Fruit fly (Drosophila melanogaster) whole organism, prepupa: ENCODE data around the gene CHES-1-like.
A peak's percentile ranks its signal among the peaks of the same experiment; 100 is the strongest.

ENCODE experiments used
- Blimp-1 ChIP-seq: fragments of 200-800 bp; sonication (Bioruptor generic); optimal IDR thresholded peaks from 3 replicates; lab custom pipeline; 2017; ENCODE audit warnings: missing biosample characterization, missing genetic modification characterization, mild to moderate bottlenecking, moderate library complexity, missing genetic modification reagents
- CG10631 ChIP-seq: fragments of 200-800 bp; sonication (Bioruptor generic); optimal IDR thresholded peaks from 2 replicates; lab custom pipeline; 2016; ENCODE audit warnings: missing biosample characterization, missing genetic modification characterization
- CG11294 ChIP-seq: fragments of 200-800 bp; sonication (Bioruptor generic); IDR thresholded peaks from 2 replicates; pipeline ENCODE4 v1.3.6; 2022; ENCODE audit warnings: missing biosample characterization, missing genetic modification characterization
- CG11902 ChIP-seq: fragments of 200-800 bp; sonication (Bioruptor generic); optimal IDR thresholded peaks from 3 replicates; lab custom pipeline; 2016; ENCODE audit warnings: missing biosample characterization, missing genetic modification characterization
- CG16779 ChIP-seq: fragments of 200-800 bp; sonication (Bioruptor generic); optimal IDR thresholded peaks from 3 replicates; lab custom pipeline; 2017; ENCODE audit warnings: missing biosample characterization, mild to moderate bottlenecking, missing genetic modification characterization
- CG3032 ChIP-seq: fragments of 200-800 bp; optimal IDR thresholded peaks from 2 replicates; lab custom pipeline; 2019; ENCODE audit warnings: missing biosample characterization, mild to moderate bottlenecking, missing genetic modification characterization, moderate library complexity
- CG31627 ChIP-seq: fragments of 200-800 bp; sonication (Bioruptor generic); optimal IDR thresholded peaks from 3 replicates; lab custom pipeline; 2016; ENCODE audit warnings: missing biosample characterization, missing genetic modification characterization
- CG32006 ChIP-seq: fragments of 200-800 bp; sonication (Bioruptor generic); optimal IDR thresholded peaks from 3 replicates; lab custom pipeline; 2017; ENCODE audit warnings: missing biosample characterization, mild to moderate bottlenecking, missing genetic modification characterization
- CG34406 ChIP-seq: fragments of 200-800 bp; sonication (Bioruptor generic); optimal IDR thresholded peaks from 3 replicates; lab custom pipeline; 2016; ENCODE audit warnings: missing biosample characterization, missing genetic modification characterization
- CG3919 ChIP-seq: fragments of 200-800 bp; sonication (Bioruptor generic); optimal IDR thresholded peaks from 3 replicates; lab custom pipeline; 2016; ENCODE audit warnings: missing biosample characterization, missing genetic modification characterization
- CG4318 ChIP-seq: fragments of 200-800 bp; sonication (Bioruptor generic); optimal IDR thresholded peaks from 3 replicates; lab custom pipeline; 2017; ENCODE audit warnings: missing biosample characterization, mild to moderate bottlenecking, missing genetic modification characterization
- CG6163 ChIP-seq: fragments of 200-800 bp; sonication (Bioruptor generic); IDR thresholded peaks from 3 replicates; pipeline ENCODE4 v1.3.6; 2022; ENCODE audit warnings: missing biosample characterization, missing genetic modification characterization
- CG6792 ChIP-seq: fragments of 200-800 bp; sonication (Bioruptor generic); optimal IDR thresholded peaks from 3 replicates; lab custom pipeline; 2016; ENCODE audit warnings: missing biosample characterization, missing genetic modification characterization
- CG6808 ChIP-seq: fragments of 200-800 bp; sonication (Bioruptor generic); optimal IDR thresholded peaks from 3 replicates; lab custom pipeline; 2017; ENCODE audit warnings: missing biosample characterization, missing genetic modification characterization, mild to moderate bottlenecking, moderate library complexity, missing genetic modification reagents
- CG6854 ChIP-seq: fragments of 200-800 bp; sonication (Bioruptor generic); optimal IDR thresholded peaks from 2 replicates; lab custom pipeline; 2017; ENCODE audit warnings: missing biosample characterization, mild to moderate bottlenecking, missing genetic modification characterization
- CG7368 ChIP-seq: fragments of 200-800 bp; sonication (Bioruptor generic); optimal IDR thresholded peaks from 3 replicates; lab custom pipeline; 2016; ENCODE audit warnings: missing biosample characterization, missing genetic modification characterization
- CG8319 ChIP-seq: fragments of 200-800 bp; sonication (Bioruptor generic); optimal IDR thresholded peaks from 3 replicates; lab custom pipeline; 2016; ENCODE audit warnings: missing biosample characterization, missing genetic modification characterization
- CG8632 ChIP-seq: fragments of 200-800 bp; sonication (Bioruptor generic); optimal IDR thresholded peaks from 3 replicates; lab custom pipeline; 2016; ENCODE audit warnings: missing biosample characterization, missing genetic modification characterization
- CG9139 ChIP-seq: fragments of 200-800 bp; sonication (Bioruptor generic); optimal IDR thresholded peaks from 3 replicates; lab custom pipeline; 2017; ENCODE audit warnings: missing biosample characterization, mild to moderate bottlenecking, missing genetic modification characterization
- Eip75B ChIP-seq: fragments of 200-800 bp; sonication (Bioruptor generic); optimal IDR thresholded peaks from 3 replicates; lab custom pipeline; 2016; ENCODE audit warnings: missing biosample characterization, missing genetic modification characterization
- Eip78C ChIP-seq: fragments of 200-800 bp; sonication (Bioruptor generic); peaks from one replicate; lab custom pipeline; 2016; ENCODE audit warnings: missing biosample characterization, missing genetic modification characterization
- Eip93F ChIP-seq: fragments of 200-800 bp; sonication (Bioruptor generic); optimal IDR thresholded peaks from 2 replicates; lab custom pipeline; 2016; ENCODE audit warnings: missing biosample characterization, mild to moderate bottlenecking, missing genetic modification characterization
- Ets21C ChIP-seq: fragments of 200-800 bp; sonication (Bioruptor generic); optimal IDR thresholded peaks from 3 replicates; lab custom pipeline; 2016; ENCODE audit warnings: missing biosample characterization, missing genetic modification characterization
- Ets96B ChIP-seq: fragments of 200-800 bp; optimal IDR thresholded peaks from 2 replicates; lab custom pipeline; 2019; ENCODE audit warnings: missing biosample characterization, mild to moderate bottlenecking, missing genetic modification characterization, moderate library complexity
- Hr38 ChIP-seq: sonication (Bioruptor generic); optimal IDR thresholded peaks from 2 replicates; lab custom pipeline; 2016; ENCODE audit warnings: missing biosample characterization, missing genetic modification characterization
- Hr39 ChIP-seq: fragments of 200-800 bp; sonication (Bioruptor generic); optimal IDR thresholded peaks from 2 replicates; lab custom pipeline; 2016; ENCODE audit warnings: missing biosample characterization, missing genetic modification characterization
- Hr4 ChIP-seq: fragments of 200-800 bp; sonication (Bioruptor generic); optimal IDR thresholded peaks from 3 replicates; lab custom pipeline; 2016; ENCODE audit warnings: missing biosample characterization, missing genetic modification characterization
- Met ChIP-seq: fragments of 200-800 bp; sonication (Bioruptor generic); optimal IDR thresholded peaks from 3 replicates; lab custom pipeline; 2016; ENCODE audit warnings: missing biosample characterization, missing genetic modification characterization
- OdsH ChIP-seq: fragments of 200-800 bp; sonication (Bioruptor generic); optimal IDR thresholded peaks from 3 replicates; lab custom pipeline; 2016; ENCODE audit warnings: missing biosample characterization, missing genetic modification characterization
- Smox ChIP-seq: fragments of 200-800 bp; sonication (Bioruptor generic); optimal IDR thresholded peaks from 3 replicates; lab custom pipeline; 2016; ENCODE audit warnings: missing biosample characterization, missing genetic modification characterization
- Sox102F ChIP-seq: fragments of 200-800 bp; sonication (Bioruptor generic); optimal IDR thresholded peaks from 2 replicates; lab custom pipeline; 2016; ENCODE audit warnings: missing biosample characterization, mild to moderate bottlenecking, missing genetic modification characterization
- Sox14 ChIP-seq: fragments of 200-800 bp; sonication (Bioruptor generic); optimal IDR thresholded peaks from 3 replicates; lab custom pipeline; 2016; ENCODE audit warnings: missing biosample characterization, missing genetic modification characterization
- Sox15 ChIP-seq: fragments of 200-800 bp; sonication (Bioruptor generic); optimal IDR thresholded peaks from 3 replicates; lab custom pipeline; 2016; ENCODE audit warnings: missing biosample characterization, missing genetic modification characterization
- achi ChIP-seq: fragments of 200-800 bp; sonication (Bioruptor generic); optimal IDR thresholded peaks from 3 replicates; lab custom pipeline; 2016; ENCODE audit warnings: missing biosample characterization, missing genetic modification characterization
- cyc ChIP-seq: fragments of 200-800 bp; sonication (Bioruptor generic); optimal IDR thresholded peaks from 3 replicates; lab custom pipeline; 2016; ENCODE audit warnings: missing biosample characterization, missing genetic modification characterization
- dac ChIP-seq: fragments of 200-800 bp; sonication (Bioruptor generic); optimal IDR thresholded peaks from 2 replicates; lab custom pipeline; 2017; ENCODE audit warnings: missing biosample characterization, mild to moderate bottlenecking, missing genetic modification characterization
- eg ChIP-seq: fragments of 200-800 bp; sonication (Bioruptor generic); IDR thresholded peaks from 3 replicates; pipeline ENCODE4 v1.3.6; 2022; ENCODE audit warnings: missing biosample characterization, missing genetic modification characterization
- esn ChIP-seq: fragments of 200-800 bp; sonication (Bioruptor generic); optimal IDR thresholded peaks from 2 replicates; lab custom pipeline; 2016; ENCODE audit warnings: missing biosample characterization, mild to moderate bottlenecking, missing genetic modification characterization, moderate library complexity
- fd59A ChIP-seq: fragments of 200-800 bp; sonication (Bioruptor generic); optimal IDR thresholded peaks from 2 replicates; lab custom pipeline; 2017; ENCODE audit warnings: missing biosample characterization, mild to moderate bottlenecking, missing genetic modification characterization, missing genetic modification reagents
- fd85E ChIP-seq: fragments of 200-800 bp; sonication (Bioruptor generic); optimal IDR thresholded peaks from 3 replicates; lab custom pipeline; 2016; ENCODE audit warnings: missing biosample characterization, missing genetic modification characterization
- fkh ChIP-seq: fragments of 200-800 bp; sonication (Bioruptor generic); optimal IDR thresholded peaks from 3 replicates; lab custom pipeline; 2017; ENCODE audit warnings: missing biosample characterization, mild to moderate bottlenecking, missing genetic modification characterization, moderate library complexity
- net ChIP-seq: fragments of 200-800 bp; sonication (Bioruptor generic); optimal IDR thresholded peaks from 3 replicates; lab custom pipeline; 2016; ENCODE audit warnings: missing biosample characterization, missing genetic modification characterization
- pdm3 ChIP-seq: fragments of 200-800 bp; sonication (Bioruptor generic); optimal IDR thresholded peaks from 3 replicates; lab custom pipeline; 2016; ENCODE audit warnings: missing biosample characterization, missing genetic modification characterization
- salr ChIP-seq, 2 experiments: fragments of 200-800 bp; sonication (Bioruptor generic); optimal IDR thresholded peaks; 3 replicates each; lab custom pipeline; 2016 to 2018; ENCODE audit warnings: missing biosample characterization in 2 of 2, missing genetic modification characterization in 2 of 2, mild to moderate bottlenecking in 1 of 2
- ss ChIP-seq, 2 experiments: fragments of 200-800 bp; sonication (Bioruptor generic); optimal IDR thresholded peaks; 2 replicates in 1 of 2; 3 replicates in 1 of 2; lab custom pipeline; 2017 to 2018; ENCODE audit warnings: mild to moderate bottlenecking in 2 of 2, missing biosample characterization in 2 of 2, missing genetic modification characterization in 2 of 2, moderate library complexity in 1 of 2
- svp ChIP-seq: fragments of 200-800 bp; sonication (Bioruptor generic); peaks from one replicate; lab custom pipeline; 2016; ENCODE audit warnings: missing biosample characterization, missing genetic modification characterization
- vri ChIP-seq: fragments of 200-800 bp; sonication (Bioruptor generic); optimal IDR thresholded peaks from 3 replicates; lab custom pipeline; 2016; ENCODE audit warnings: missing biosample characterization, mild to moderate bottlenecking, missing genetic modification characterization

The CHES-1-like gene

DNA sequence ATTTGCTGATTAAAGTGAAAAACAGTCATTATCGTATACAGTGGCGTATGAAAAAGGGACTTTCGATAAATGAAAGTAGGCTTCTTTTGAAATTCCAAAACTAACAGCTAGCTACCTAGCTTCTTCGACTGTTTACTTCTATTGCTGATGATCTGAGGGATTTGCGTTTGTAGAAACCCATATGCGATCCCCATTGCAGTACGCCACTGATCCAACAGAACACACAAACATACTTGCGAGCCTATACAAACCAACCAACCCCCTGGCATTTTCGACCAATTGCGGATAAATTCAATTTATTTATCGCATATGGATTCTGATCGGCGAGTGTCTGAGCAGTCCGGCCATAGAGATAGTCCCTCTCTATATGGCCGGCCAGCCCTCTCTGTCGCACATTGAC is 57.5 kb downstream of the CHES-1-like start (continued):
- TF ChIP-seq CG32006, result peak; percentile 69
- peak; percentile 74 for TF ChIP-seq CG3919 (GFP tag; lab: Kevin White, UChicago)
- TF ChIP-seq CG6163, result peak; percentile 76
- TF ChIP-seq Hr38, result no peak
- peak; percentile 79 for TF ChIP-seq Ets21C
- TF ChIP-seq CG7368 (GFP tag; lab: Kevin White, UChicago), result peak; percentile 76
- peak; percentile 85 for TF ChIP-seq cyc
- TF ChIP-seq eg (GFP tag; lab: Robert Waterston, UW), result peak; percentile 82
- peak; percentile 82 for TF ChIP-seq pdm3
- peak; percentile 74 for TF ChIP-seq OdsH (GFP tag; lab: Kevin White, UChicago)
- peak; percentile 17 for TF ChIP-seq CG16779
- TF ChIP-seq Met, result peak; percentile 81
- peak; percentile 32 for TF ChIP-seq Blimp-1 (GFP tag; lab: Kevin White, UChicago)
- peak; percentile 46 for TF ChIP-seq Hr4 (GFP tag; lab: Kevin White, UChicago)
- peak; percentile 57 for TF ChIP-seq CG6808 (GFP tag; lab: Kevin White, UChicago)
- peak; percentile 73 for TF ChIP-seq achi (GFP tag; lab: Kevin White, UChicago)
- TF ChIP-seq CG3032 (tag; lab: Kevin White, UChicago), result peak; percentile 63
- TF ChIP-seq CG34406, result peak; percentile 74
- peak in 1 of 2 experiments; percentile 49 for TF ChIP-seq ss (GFP tag; optimal IDR thresholded peaks at IDR 0.05; lab: Kevin White, UChicago)
- TF ChIP-seq CG10631 (GFP tag; lab: Kevin White, UChicago), result peak; percentile 69
- TF ChIP-seq svp (GFP tag; lab: Kevin White, UChicago), result peak; percentile 91
- peak; percentile 19 for TF ChIP-seq dac
- peak; percentile 73 for TF ChIP-seq CG11902 (GFP tag; lab: Kevin White, UChicago)
- TF ChIP-seq vri (GFP tag; lab: Kevin White, UChicago), result peak; percentile 61
- TF ChIP-seq Sox102F (GFP tag; lab: Kevin White, UChicago), result peak; percentile 81

- TF ChIP-seq CG6792 (GFP tag; lab: Kevin White, UChicago) (peak; percentile 15), Hr38 (no peak), CG6163 (0 out of 3 replicates have a peak, but pooled peaks have one; percentile 45), CG8319 (GFP tag; lab: Kevin White, UChicago) (no peak), net (GFP tag; lab: Kevin White, UChicago) (peak; percentile 21), Sox102F (GFP tag; lab: Kevin White, UChicago) (no peak), CG32006 (peak; percentile 60), Eip78C (GFP tag; lab: Kevin White, UChicago) (peak; percentile 78), fkh (GFP tag; lab: Kevin White, UChicago) (no peak), CG31627 (peak; percentile 13), Smox (GFP tag; lab: Kevin White, UChicago) (peak; percentile 10), fd85E (GFP tag; lab: Kevin White, UChicago) (no peak), CG6808 (GFP tag; lab: Kevin White, UChicago) (peak; percentile 27), Sox15 (GFP tag; lab: Kevin White, UChicago) (no peak), CG6854 (no peak), Eip93F (no peak), CG11294 (GFP tag; lab: Robert Waterston, UW) (peak; percentile 47; the same call in 1 of the 2 replicates), CG3032 (tag; lab: Kevin White, UChicago) (peak; percentile 48), CG10631 (GFP tag; lab: Kevin White, UChicago) (peak; percentile 34), Eip75B (GFP tag; lab: Kevin White, UChicago) (peak; percentile 5), CG8632 (GFP tag; lab: Kevin White, UChicago) (peak; percentile 1), ss (GFP tag; optimal IDR thresholded peaks at IDR 0.05; lab: Kevin White, UChicago) (no peak), salr (GFP tag; optimal IDR thresholded peaks at IDR 0.05; lab: Kevin White, UChicago) (no peak), cyc (peak; percentile 12), CG4318 (GFP tag; lab: Kevin White, UChicago) (peak; percentile 20), dac (no peak), Blimp-1 (GFP tag; lab: Kevin White, UChicago) (no peak), svp (GFP tag; lab: Kevin White, UChicago) (peak; percentile 52), Sox14 (GFP tag; lab: Kevin White, UChicago) (peak; percentile 29), CG11902 (GFP tag; lab: Kevin White, UChicago) (no peak), fd59A (GFP tag; lab: Kevin White, UChicago) (no peak), vri (GFP tag; lab: Kevin White, UChicago) (no peak), Ets21C (no peak), pdm3 (peak; percentile 46), CG9139 (no peak), Ets96B (tag; lab: Kevin White, UChicago) (peak; percentile 46), CG16779 (no peak), CG7368 (GFP tag; lab: Kevin White, UChicago) (no peak), CG34406 (peak; percentile 11), esn (GFP tag; lab: Kevin White, UChicago) (no peak), CG3919 (GFP tag; lab: Kevin White, UChicago) (peak; percentile 49), Hr39 (no peak)
These were observed 72.1 kb downstream of the CHES-1-like start for dm6 chrX:7637091-7637490.
